Fruit fly (Drosophila melanogaster): ENCODE measurements around the gene Ctr1C.

dm6 chr3R:30915235-30915634, 48.9 kb downstream of the Ctr1C start:
- TF ChIP-seq BEAF-32 (GFP tag; optimal IDR thresholded peaks at IDR 0.05) (no peak), bigmax (GFP tag; optimal IDR thresholded peaks at IDR 0.05) (no peak), CG10654 (GFP tag; optimal IDR thresholded peaks at IDR 0.05) (no peak), Bteb2 (GFP tag; optimal IDR thresholded peaks at IDR 0.05) (no peak), TFAM (GFP tag; optimal IDR thresholded peaks at IDR 0.05) (no peak), sens-2 (GFP tag; IDR thresholded peaks at IDR 0.05) (no peak), Doc3 (GFP tag; IDR thresholded peaks at IDR 0.05; ENCODE audit: partially characterized antibody) (no peak), Nf-YC (tag; optimal IDR thresholded peaks at IDR 0.05) (no peak), CG34422 (GFP tag; IDR thresholded peaks at IDR 0.05) (no peak), Dek (tag; optimal IDR thresholded peaks at IDR 0.05) (no peak), shn (GFP tag; optimal IDR thresholded peaks at IDR 0.05) (no peak), C15 (GFP tag; IDR thresholded peaks at IDR 0.05) (no peak), CG7928 (GFP tag; optimal IDR thresholded peaks at IDR 0.05) (no peak), gce (GFP tag; IDR thresholded peaks at IDR 0.05) (no peak)

Measured in whole organism, embryonic.